Worm (Caenorhabditis elegans): Measurements from ENCODE around the gene nstp-9.
A peak's percentile ranks its signal among the peaks of the same experiment; 100 is the strongest.

Gene nstp-9

ce11 chrX:10870137-10870536 lies 49.4 kb downstream of the nstp-9 start, which contains the start of gene pgp-7:
Gene pgp-7, minus strand, starts transcription at chrX:10870237.
- TF ChIP-seq efl-1 (optimal IDR thresholded peaks at IDR 0.05) (no peak), efl-1 (GFP tag; optimal IDR thresholded peaks at IDR 0.05 in 1 of 2) (peak in 1 of 2 experiments; percentile 10), swsn-7 (tag; optimal IDR thresholded peaks at IDR 0.05) (no peak)
